Fruit fly (Drosophila melanogaster) whole organism, adult: ENCODE data around the gene Rpn11.
A peak's percentile ranks its signal among the peaks of the same experiment; 100 is the strongest.

ENCODE experiments used
- CG1620 ChIP-seq: fragments of 200-800 bp; sonication (Bioruptor generic); optimal IDR thresholded peaks from 2 replicates; lab custom pipeline; 2016; ENCODE audit warnings: missing biosample characterization, missing genetic modification characterization
- CG33017 ChIP-seq: fragments of 200-800 bp; sonication (Bioruptor generic); optimal IDR thresholded peaks from 2 replicates; lab custom pipeline; 2018; ENCODE audit warnings: missing biosample characterization, mild to moderate bottlenecking, missing genetic modification characterization, moderate library complexity
- CG5204 ChIP-seq: fragments of 200-800 bp; sonication (Bioruptor generic); optimal IDR thresholded peaks from 2 replicates; lab custom pipeline; 2016; ENCODE audit warnings: missing biosample characterization, missing genetic modification characterization
- CG7045 ChIP-seq: fragments of 200-800 bp; sonication (Bioruptor generic); optimal IDR thresholded peaks from 2 replicates; lab custom pipeline; 2017; ENCODE audit warnings: missing biosample characterization, mild to moderate bottlenecking, missing genetic modification characterization
- CG7101 ChIP-seq: fragments of 200-800 bp; sonication (Bioruptor generic); optimal IDR thresholded peaks from 2 replicates; lab custom pipeline; 2018; ENCODE audit warnings: missing biosample characterization, mild to moderate bottlenecking, missing genetic modification characterization, moderate library complexity
- Clk ChIP-seq: fragments of 200-800 bp; sonication (Bioruptor generic); optimal IDR thresholded peaks from 2 replicates; lab custom pipeline; 2017; ENCODE audit warnings: missing biosample characterization, missing genetic modification characterization
- Hr96 ChIP-seq: fragments of 200-800 bp; sonication (Bioruptor generic); optimal IDR thresholded peaks from 2 replicates; lab custom pipeline; 2016; ENCODE audit warnings: missing biosample characterization, missing genetic modification characterization
- Mnt ChIP-seq: fragments of 200-800 bp; sonication (Bioruptor generic); optimal IDR thresholded peaks from 2 replicates; lab custom pipeline; 2016; ENCODE audit warnings: missing biosample characterization, mild to moderate bottlenecking, missing genetic modification characterization
- cnc ChIP-seq, 2 experiments: fragments of >200 bp; optimal IDR thresholded peaks; 2 replicates each; lab custom pipeline; 2017
- ovo ChIP-seq: fragments of 200-800 bp; sonication (Bioruptor generic); optimal IDR thresholded peaks from 2 replicates; lab custom pipeline; 2016; ENCODE audit warnings: missing biosample characterization, missing genetic modification characterization
- pad ChIP-seq: fragments of 200-800 bp; sonication (Bioruptor generic); optimal IDR thresholded peaks from 3 replicates; lab custom pipeline; 2017; ENCODE audit warnings: missing biosample characterization, missing genetic modification characterization, mild to moderate bottlenecking, moderate library complexity, missing genetic modification reagents
- toe ChIP-seq: fragments of 200-800 bp; sonication (Bioruptor generic); optimal IDR thresholded peaks from 2 replicates; lab custom pipeline; 2016; ENCODE audit warnings: missing biosample characterization, missing genetic modification characterization

DNA sequence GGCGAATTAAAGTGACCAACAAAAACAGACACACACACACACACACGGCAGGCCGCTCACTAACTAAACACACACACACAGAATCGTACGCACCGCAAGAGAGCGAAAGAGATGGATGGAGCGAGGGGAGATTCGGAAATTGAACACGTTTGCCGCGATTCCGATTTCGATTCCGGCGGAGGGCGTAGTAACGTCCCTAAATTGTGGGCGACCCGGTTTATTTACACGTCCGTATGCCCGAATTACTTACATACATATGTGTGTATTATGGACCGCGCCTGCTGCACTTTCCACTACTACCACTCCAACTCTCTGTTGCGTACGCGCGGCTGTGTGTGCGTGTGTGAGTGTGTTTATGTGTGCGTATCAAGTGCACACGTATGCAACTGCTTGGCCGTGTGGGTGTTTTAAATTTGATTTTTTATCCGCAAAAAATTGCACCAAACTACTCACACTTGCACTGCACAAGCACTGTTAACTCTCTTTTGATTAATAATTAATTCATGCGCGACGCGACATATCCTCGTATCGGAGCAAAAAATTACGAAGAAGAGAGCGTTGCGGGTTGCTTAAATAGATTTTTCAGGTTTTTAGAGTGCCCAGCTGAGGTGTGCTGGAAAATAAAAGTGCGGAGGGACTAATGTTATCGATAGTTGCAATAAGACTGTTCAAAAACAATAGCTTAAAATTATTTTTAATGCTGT lies 33.6 kb upstream of the Rpn11 start, which contains the start of gene Pgant5:
- TF ChIP-seq Mnt (peak; percentile 49), CG33017 (tag; lab: Kevin White, UChicago) (peak; percentile 57), cnc (optimal IDR thresholded peaks at IDR 0.05; lab: Kevin White, UChicago) (no peak), Clk (no peak), toe (GFP tag; lab: Kevin White, UChicago) (no peak), pad (GFP tag; lab: Kevin White, UChicago) (peak; percentile 4), CG5204 (GFP tag; lab: Kevin White, UChicago) (no peak), ovo (GFP tag; lab: Kevin White, UChicago) (no peak), CG7045 (peak; percentile 27), Hr96 (peak; percentile 63), CG7101 (tag; lab: Kevin White, UChicago) (peak; percentile 3), CG1620 (GFP tag; lab: Kevin White, UChicago) (peak; percentile 42)
